Fruit fly (Drosophila melanogaster) whole organism, wandering third instar larva: Measurements from ENCODE around the gene Orc2.

Source experiments
- Abd-B ChIP-seq: fragments of >200 bp; optimal IDR thresholded peaks from 2 replicates; lab custom pipeline; 2017; ENCODE audit warnings: missing biosample characterization, missing genetic modification characterization
- CG32264 ChIP-seq: fragments of 200-800 bp; sonication (Bioruptor generic); optimal IDR thresholded peaks from 2 replicates; lab custom pipeline; 2016; ENCODE audit warnings: missing biosample characterization, missing genetic modification characterization
- CG9705 ChIP-seq: fragments of 200-800 bp; sonication (Bioruptor generic); optimal IDR thresholded peaks from 2 replicates; lab custom pipeline; 2018; ENCODE audit warnings: missing biosample characterization, mild to moderate bottlenecking, missing genetic modification characterization
- CrebA ChIP-seq: fragments of 200-800 bp; sonication (Bioruptor generic); optimal IDR thresholded peaks from 2 replicates; lab custom pipeline; 2016; ENCODE audit warnings: missing biosample characterization, mild to moderate bottlenecking, missing genetic modification characterization, borderline replicate concordance
- Dfd ChIP-seq: fragments of >200 bp; optimal IDR thresholded peaks from 2 replicates; lab custom pipeline; 2017; ENCODE audit warnings: missing biosample characterization, missing genetic modification characterization
- Dif ChIP-seq: fragments of 200-275, 200-300 bp; sonication (Bioruptor generic); optimal IDR thresholded peaks from 2 replicates; lab custom pipeline; 2018; ENCODE audit warnings: missing biosample characterization, missing genetic modification characterization; ENCODE audit not compliant: partially characterized antibody
- GATAd ChIP-seq: sonication (Bioruptor generic); optimal IDR thresholded peaks from 2 replicates; lab custom pipeline; 2016; ENCODE audit warnings: missing biosample characterization, missing genetic modification characterization
- HLH106 ChIP-seq: fragments of 200-800 bp; optimal IDR thresholded peaks from 3 replicates; lab custom pipeline; 2019; ENCODE audit warnings: missing biosample characterization, mild to moderate bottlenecking, missing genetic modification characterization, moderate library complexity
- Hnf4 ChIP-seq: fragments of 200-800 bp; sonication (Bioruptor generic); optimal IDR thresholded peaks from 2 replicates; lab custom pipeline; 2016; ENCODE audit warnings: missing biosample characterization, mild to moderate bottlenecking, missing genetic modification characterization
- Hr78 ChIP-seq: fragments of >200 bp; optimal IDR thresholded peaks from 2 replicates; lab custom pipeline; 2017; ENCODE audit warnings: missing biosample characterization, missing genetic modification characterization
- Hr83 ChIP-seq: fragments of 200-300 bp; sonication (Bioruptor generic); optimal IDR thresholded peaks from 2 replicates; lab custom pipeline; 2016; ENCODE audit warnings: missing biosample characterization, mild to moderate bottlenecking, missing genetic modification characterization, moderate library complexity; ENCODE audit not compliant: poor library complexity, severe bottlenecking
- Jra ChIP-seq: sonication (Bioruptor generic); optimal IDR thresholded peaks from 2 replicates; lab custom pipeline; 2016; ENCODE audit warnings: missing biosample characterization, missing genetic modification characterization
- Mio ChIP-seq: sonication (Bioruptor generic); optimal IDR thresholded peaks from 2 replicates; lab custom pipeline; 2016; ENCODE audit warnings: missing biosample characterization, missing genetic modification characterization
- Myc ChIP-seq: fragments of >200 bp; optimal IDR thresholded peaks from 2 replicates; lab custom pipeline; 2017
- N ChIP-seq: fragments of >200 bp; optimal IDR thresholded peaks from 2 replicates; lab custom pipeline; 2018; ENCODE audit warnings: missing biosample characterization, missing external identifiers, missing genetic modification characterization
- OdsH ChIP-seq: fragments of 200-800 bp; sonication (Bioruptor generic); optimal IDR thresholded peaks from 2 replicates; lab custom pipeline; 2016; ENCODE audit warnings: missing biosample characterization, mild to moderate bottlenecking, missing genetic modification characterization
- Rel ChIP-seq, 2 experiments: fragments of 200-800 bp; sonication (Bioruptor generic) in 1 of 2; optimal IDR thresholded peaks; 2 replicates in 1 of 2; 3 replicates in 1 of 2; lab custom pipeline; 2016 to 2019; ENCODE audit warnings: mild to moderate bottlenecking in 2 of 2, missing biosample characterization in 2 of 2, missing genetic modification characterization in 2 of 2, moderate library complexity in 1 of 2
- Sp1 ChIP-seq: fragments of 200-800 bp; sonication (Bioruptor generic); optimal IDR thresholded peaks from 3 replicates; lab custom pipeline; 2019; ENCODE audit warnings: missing biosample characterization, mild to moderate bottlenecking, missing genetic modification characterization, moderate library complexity
- Vsx2 ChIP-seq: fragments of 200-300, 225-300 bp; sonication (Bioruptor generic); optimal IDR thresholded peaks from 2 replicates; lab custom pipeline; 2018; ENCODE audit warnings: missing biosample characterization, missing genetic modification characterization; ENCODE audit not compliant: partially characterized antibody
- br ChIP-seq: fragments of 200-800 bp; sonication (Bioruptor generic); optimal IDR thresholded peaks from 2 replicates; lab custom pipeline; 2016; ENCODE audit warnings: missing biosample characterization, missing genetic modification characterization
- brk ChIP-seq: fragments of 200-800 bp; sonication (Bioruptor generic); optimal IDR thresholded peaks from 2 replicates; lab custom pipeline; 2016; ENCODE audit warnings: missing biosample characterization, mild to moderate bottlenecking, missing genetic modification characterization
- dl ChIP-seq, 2 experiments: fragments of 175-275, 200-275 bp in 1 of 2; fragments of 200-275 bp in 1 of 2; sonication (Bioruptor generic); optimal IDR thresholded peaks; lab custom pipeline; 2018; ENCODE audit warnings: mild to moderate bottlenecking in 2 of 2, missing biosample characterization in 2 of 2, missing genetic modification characterization in 2 of 2, moderate library complexity in 2 of 2; ENCODE audit not compliant: partially characterized antibody in 2 of 2, insufficient read depth in 1 of 2
- dmrt93B ChIP-seq: fragments of 200-800 bp; sonication (Bioruptor generic); optimal IDR thresholded peaks from 2 replicates; lab custom pipeline; 2018; ENCODE audit warnings: missing biosample characterization, mild to moderate bottlenecking, missing genetic modification characterization
- dsf ChIP-seq: sonication (Bioruptor generic); optimal IDR thresholded peaks from 2 replicates; lab custom pipeline; 2016; ENCODE audit warnings: missing biosample characterization, missing genetic modification characterization, borderline replicate concordance
- ey ChIP-seq: fragments of 200-800 bp; sonication (Bioruptor generic); optimal IDR thresholded peaks from 2 replicates; lab custom pipeline; 2016; ENCODE audit warnings: missing biosample characterization, missing genetic modification characterization
- foxo ChIP-seq, 2 experiments: fragments of 200-800 bp; sonication (Bioruptor generic); optimal IDR thresholded peaks; 2 replicates in 1 of 2; 3 replicates in 1 of 2; lab custom pipeline; 2016 to 2017; ENCODE audit warnings: missing biosample characterization in 2 of 2, missing genetic modification characterization in 2 of 2
- fru ChIP-seq: fragments of 200-800 bp; sonication (Bioruptor generic); optimal IDR thresholded peaks from 3 replicates; lab custom pipeline; 2016; ENCODE audit warnings: missing biosample characterization, mild to moderate bottlenecking, missing genetic modification characterization
- h ChIP-seq: fragments of 200-800 bp; sonication (Bioruptor generic); optimal IDR thresholded peaks from 3 replicates; lab custom pipeline; 2016; ENCODE audit warnings: missing biosample characterization, mild to moderate bottlenecking, missing genetic modification characterization
- jim ChIP-seq: fragments of 175-275, 200-325 bp; sonication (Bioruptor generic); optimal IDR thresholded peaks from 2 replicates; lab custom pipeline; 2016; ENCODE audit warnings: missing biosample characterization, mild to moderate bottlenecking, missing genetic modification characterization
- lola ChIP-seq: fragments of >200 bp; optimal IDR thresholded peaks from 2 replicates; lab custom pipeline; 2017; ENCODE audit warnings: missing biosample characterization, missing genetic modification characterization
- pan ChIP-seq: fragments of >200 bp; optimal IDR thresholded peaks from 2 replicates; lab custom pipeline; 2017
- psq ChIP-seq: fragments of 200-800 bp; sonication (Bioruptor generic); optimal IDR thresholded peaks from 3 replicates; lab custom pipeline; 2017; ENCODE audit warnings: missing biosample characterization, mild to moderate bottlenecking, missing genetic modification characterization, moderate library complexity
- rgr ChIP-seq: fragments of 200-800 bp; sonication (Bioruptor generic); optimal IDR thresholded peaks from 3 replicates; lab custom pipeline; 2016; ENCODE audit warnings: missing biosample characterization, mild to moderate bottlenecking, missing genetic modification characterization
- sage ChIP-seq: fragments of 200-800 bp; sonication (Bioruptor generic); optimal IDR thresholded peaks from 2 replicates; lab custom pipeline; 2016; ENCODE audit warnings: missing biosample characterization, mild to moderate bottlenecking, missing genetic modification characterization
- sv ChIP-seq: fragments of 200-800 bp; sonication (Bioruptor generic); optimal IDR thresholded peaks from 3 replicates; lab custom pipeline; 2016; ENCODE audit warnings: missing biosample characterization, missing genetic modification characterization
- tai ChIP-seq: sonication (Bioruptor generic); optimal IDR thresholded peaks from 2 replicates; lab custom pipeline; 2016; ENCODE audit warnings: missing biosample characterization, missing genetic modification characterization
- usp ChIP-seq: fragments of >200 bp; optimal IDR thresholded peaks from 2 replicates; lab custom pipeline; 2017; ENCODE audit warnings: missing biosample characterization, missing genetic modification characterization
- woc ChIP-seq: sonication (Bioruptor generic); optimal IDR thresholded peaks from 2 replicates; lab custom pipeline; 2016; ENCODE audit warnings: missing biosample characterization, mild to moderate bottlenecking, missing genetic modification characterization

Orc2 gene

dm6 chr3R:14003845-14004244 lies 39.2 kb downstream of the Orc2 start:
- no peak for TF ChIP-seq dsf (GFP tag; lab: Kevin White, UChicago)
- no peak for TF ChIP-seq Hr78 (GFP tag; lab: Kevin White, UChicago)
- TF ChIP-seq Mio (GFP tag; lab: Kevin White, UChicago), result no peak
- TF ChIP-seq OdsH, result no peak

- TF ChIP-seq tai (GFP tag; lab: Kevin White, UChicago), result no peak
- no peak for TF ChIP-seq Myc (lab: Kevin White, UChicago)
- no peak for TF ChIP-seq Abd-B
- no peak for TF ChIP-seq Hr78 (GFP tag; lab: Kevin White, UChicago)
- TF ChIP-seq ey (GFP tag; lab: Kevin White, UChicago), result no peak
- no peak for TF ChIP-seq pan (lab: Kevin White, UChicago)
- TF ChIP-seq CG32264 (GFP tag; lab: Kevin White, UChicago), result no peak
- no peak for TF ChIP-seq br (GFP tag; lab: Kevin White, UChicago)
- TF ChIP-seq dsf (GFP tag; lab: Kevin White, UChicago), result no peak
- no peak for TF ChIP-seq N
- no peak for TF ChIP-seq usp (GFP tag; lab: Kevin White, UChicago)
- TF ChIP-seq h, result no peak
These were observed 40.5 kb downstream of the Orc2 start for dm6 chr3R:14005152-14005551.

dm6 chr3R:14006224-14006892 lies 41.7 kb downstream of the Orc2 start:
- TF ChIP-seq foxo (GFP tag; optimal IDR thresholded peaks at IDR 0.05; lab: Kevin White, UChicago) (no peak), h (peak; percentile 63), fru (GFP tag; lab: Kevin White, UChicago) (peak; percentile 53), Vsx2 (GFP tag; lab: Kevin White, UChicago) (no peak), pan (lab: Kevin White, UChicago) (no peak), Abd-B (no peak), psq (GFP tag; lab: Kevin White, UChicago) (peak; percentile 55), Rel (GFP tag; optimal IDR thresholded peaks at IDR 0.05; lab: Kevin White, UChicago) (no peak), Rel (tag; optimal IDR thresholded peaks at IDR 0.05; lab: Kevin White, UChicago) (peak; percentile 81), Hr78 (GFP tag; lab: Kevin White, UChicago) (no peak), br (GFP tag; lab: Kevin White, UChicago) (peak; percentile 59), Myc (lab: Kevin White, UChicago) (no peak), sv (GFP tag; lab: Kevin White, UChicago) (no peak), dmrt93B (GFP tag; lab: Kevin White, UChicago) (no peak), ey (GFP tag; lab: Kevin White, UChicago) (peak; percentile 39), Jra (GFP tag; lab: Kevin White, UChicago) (no peak), dl (GFP tag; optimal IDR thresholded peaks at IDR 0.05; lab: Kevin White, UChicago; ENCODE audit: insufficient read depth in 1 of 2, partially characterized antibody in 2 of 2) (peak in 1 of 2 experiments; percentile 17), Mio (GFP tag; lab: Kevin White, UChicago) (no peak), GATAd (no peak), OdsH (peak; percentile 63), sage (GFP tag; lab: Kevin White, UChicago) (peak; percentile 29), woc (no peak), dsf (GFP tag; lab: Kevin White, UChicago) (no peak), Dfd (GFP tag; lab: Kevin White, UChicago) (no peak), Sp1 (GFP tag; lab: Kevin White, UChicago) (peak; percentile 51), Hr83 (GFP tag; lab: Kevin White, UChicago) (peak; percentile 19), jim (GFP tag; lab: Kevin White, UChicago) (no peak), rgr (GFP tag; lab: Kevin White, UChicago) (peak; percentile 60), tai (GFP tag; lab: Kevin White, UChicago) (no peak), usp (GFP tag; lab: Kevin White, UChicago) (no peak), brk (no peak), Dif (GFP tag; lab: Kevin White, UChicago) (no peak), HLH106 (tag; lab: Kevin White, UChicago) (peak; percentile 1), Hnf4 (GFP tag; lab: Kevin White, UChicago) (no peak), CrebA (GFP tag; lab: Kevin White, UChicago) (peak; percentile 61), CG32264 (GFP tag; lab: Kevin White, UChicago) (peak; percentile 20), CG9705 (no peak), N (no peak), lola (GFP tag; lab: Kevin White, UChicago) (no peak)
